Fruit fly (Drosophila melanogaster) whole organism, pupa: Measurements from ENCODE around the gene CG10338.

Source experiments
- CG10348 ChIP-seq: fragments of 200-800 bp; sonication (Bioruptor generic); IDR thresholded peaks from 2 replicates; pipeline ENCODE4 v1.3.6; 2022; ENCODE audit warnings: missing biosample characterization, missing genetic modification characterization
- CG12605 ChIP-seq: fragments of 200-800 bp; sonication (Bioruptor generic); IDR thresholded peaks from 2 replicates; pipeline ENCODE4 v1.3.6; 2022; ENCODE audit warnings: missing biosample characterization, missing genetic modification characterization
- CG13204 ChIP-seq: fragments of 200-800 bp; sonication (Bioruptor generic); optimal IDR thresholded peaks from 2 replicates; lab custom pipeline; 2018; ENCODE audit warnings: missing biosample characterization, mild to moderate bottlenecking, missing genetic modification characterization, moderate library complexity
- CG14655 ChIP-seq: fragments of 200-800 bp; sonication (Bioruptor generic); optimal IDR thresholded peaks from 3 replicates; lab custom pipeline; 2017; ENCODE audit warnings: mild to moderate bottlenecking, missing biosample characterization, missing genetic modification reagents, missing genetic modification characterization
- CG15710 ChIP-seq: fragments of 200-800 bp; sonication (Bioruptor generic); optimal IDR thresholded peaks from 2 replicates; lab custom pipeline; 2018; ENCODE audit warnings: missing biosample characterization, mild to moderate bottlenecking, missing genetic modification characterization, moderate library complexity
- CG17806 ChIP-seq: fragments of 200-800 bp; sonication (Bioruptor generic); optimal IDR thresholded peaks from 2 replicates; lab custom pipeline; 2018; ENCODE audit warnings: missing biosample characterization, mild to moderate bottlenecking, missing genetic modification characterization, moderate library complexity
- CG32121 ChIP-seq: fragments of 200-800 bp; sonication (Bioruptor generic); IDR thresholded peaks from 2 replicates; pipeline ENCODE4 v1.3.6; 2022; ENCODE audit warnings: missing biosample characterization, missing genetic modification characterization
- CG34367 ChIP-seq: fragments of 200-800 bp; sonication (Bioruptor generic); optimal IDR thresholded peaks from 2 replicates; lab custom pipeline; 2018; ENCODE audit warnings: missing biosample characterization, mild to moderate bottlenecking, missing genetic modification characterization
- CG4496 ChIP-seq: fragments of 200-800 bp; sonication (Bioruptor generic); IDR thresholded peaks from 3 replicates; pipeline ENCODE4 v1.3.6; 2022; ENCODE audit warnings: missing biosample characterization, missing genetic modification characterization
- CG8159 ChIP-seq: fragments of 200-800 bp; sonication (Bioruptor generic); optimal IDR thresholded peaks from 3 replicates; lab custom pipeline; 2018; ENCODE audit warnings: missing biosample characterization, mild to moderate bottlenecking, missing genetic modification characterization, moderate library complexity
- CG8301 ChIP-seq: fragments of 200-800 bp; sonication (Bioruptor generic); optimal IDR thresholded peaks from 2 replicates; lab custom pipeline; 2018; ENCODE audit warnings: missing biosample characterization, mild to moderate bottlenecking, missing genetic modification characterization
- CG9948 ChIP-seq: fragments of 200-800 bp; sonication (Bioruptor generic); optimal IDR thresholded peaks from 2 replicates; lab custom pipeline; 2018; ENCODE audit warnings: missing biosample characterization, mild to moderate bottlenecking, missing genetic modification characterization, moderate library complexity
- D1 ChIP-seq: fragments of 200-800 bp; sonication (Bioruptor generic); optimal IDR thresholded peaks from 2 replicates; lab custom pipeline; 2018; ENCODE audit warnings: missing biosample characterization, mild to moderate bottlenecking, missing genetic modification characterization, moderate library complexity
- EcR ChIP-seq: fragments of 200-800 bp; sonication (Bioruptor generic); optimal IDR thresholded peaks from 3 replicates; lab custom pipeline; 2019; ENCODE audit warnings: missing biosample characterization, missing genetic modification characterization, mild to moderate bottlenecking, moderate library complexity, missing genetic modification reagents
- Ets98B ChIP-seq: fragments of 200-800 bp; sonication (Bioruptor generic); IDR thresholded peaks from 2 replicates; pipeline ENCODE4 v1.3.6; 2022; ENCODE audit warnings: missing biosample characterization, missing genetic modification characterization
- Pif1A ChIP-seq: fragments of 200-800 bp; sonication (Bioruptor generic); optimal IDR thresholded peaks from 3 replicates; lab custom pipeline; 2016; ENCODE audit warnings: missing biosample characterization, missing genetic modification characterization
- Pif1B ChIP-seq: fragments of 200-800 bp; sonication (Bioruptor generic); optimal IDR thresholded peaks from 3 replicates; lab custom pipeline; 2016; ENCODE audit warnings: missing biosample characterization, missing genetic modification characterization
- Snoo ChIP-seq: fragments of 200-800 bp; sonication (Bioruptor generic); optimal IDR thresholded peaks from 3 replicates; lab custom pipeline; 2017; ENCODE audit warnings: missing biosample characterization, mild to moderate bottlenecking, missing genetic modification characterization, inconsistent platforms
- fd96Ca ChIP-seq: fragments of 200-800 bp; sonication (Bioruptor generic); IDR thresholded peaks from 3 replicates; pipeline ENCODE4 v1.3.6; 2022; ENCODE audit warnings: missing biosample characterization, missing genetic modification characterization
- gl ChIP-seq: fragments of 200-800 bp; sonication (Bioruptor generic); optimal IDR thresholded peaks from 2 replicates; lab custom pipeline; 2018; ENCODE audit warnings: missing biosample characterization, mild to moderate bottlenecking, missing genetic modification characterization
- rn ChIP-seq: fragments of 200-800 bp; sonication (Bioruptor generic); IDR thresholded peaks from 2 replicates; pipeline ENCODE4 v1.3.6; 2022; ENCODE audit warnings: missing biosample characterization, missing genetic modification characterization

CG10338 gene

dm6 chr2L:18695404-18695804 lies at the start of gene CG10338, which contains the start of gene CG10383:
TSS of gene CG10338 (plus strand) at chr2L:18695664.
TSS of gene CG10383 (minus strand) at chr2L:18695602.
- TF ChIP-seq CG10348 (GFP tag; lab: Robert Waterston, UW) (peak; percentile 89), CG12605 (GFP tag; lab: Robert Waterston, UW) (peak; percentile 75), CG34367 (tag; lab: Kevin White, UChicago) (peak; percentile 73), CG32121 (GFP tag; lab: Robert Waterston, UW) (peak; percentile 87), Pif1B (GFP tag; lab: Kevin White, UChicago) (peak; percentile 80), CG8301 (tag; lab: Kevin White, UChicago) (peak; percentile 77), Ets98B (GFP tag; lab: Robert Waterston, UW) (peak; percentile 94), fd96Ca (GFP tag; lab: Robert Waterston, UW) (peak; percentile 94), CG17806 (tag; lab: Kevin White, UChicago) (peak; percentile 72), EcR (GFP tag; lab: Kevin White, UChicago) (peak; percentile 10), Snoo (tag; lab: Kevin White, UChicago) (peak; percentile 79), D1 (tag; lab: Kevin White, UChicago) (no peak), Pif1A (GFP tag; lab: Kevin White, UChicago) (no peak), CG15710 (peak; percentile 61), CG13204 (GFP tag; lab: Kevin White, UChicago) (no peak), rn (GFP tag; lab: Robert Waterston, UW) (peak; percentile 80), gl (tag; lab: Kevin White, UChicago) (peak; percentile 23), CG8159 (tag; lab: Kevin White, UChicago) (peak; percentile 71), CG9948 (tag; lab: Kevin White, UChicago) (peak; percentile 70), CG14655 (GFP tag; lab: Kevin White, UChicago) (peak; percentile 72), CG4496 (GFP tag; lab: Robert Waterston, UW) (peak; percentile 95)

dm6 chr2L:18647857-18648652 lies 47.4 kb upstream of the CG10338 start:
- peak; percentile 48 for TF ChIP-seq Snoo (tag; lab: Kevin White, UChicago)
- 0 out of 3 replicates have a peak, but pooled peaks have one; percentile 13 for TF ChIP-seq CG4496 (GFP tag; lab: Robert Waterston, UW)
- peak; percentile 58 for TF ChIP-seq CG34367 (tag; lab: Kevin White, UChicago)
- TF ChIP-seq CG13204 (GFP tag; lab: Kevin White, UChicago) = peak; percentile 49
- no peak for TF ChIP-seq gl (tag; lab: Kevin White, UChicago)
- TF ChIP-seq EcR (GFP tag; lab: Kevin White, UChicago) = no peak
- TF ChIP-seq rn (GFP tag; lab: Robert Waterston, UW) = no peak
- no peak for TF ChIP-seq CG10348 (GFP tag; lab: Robert Waterston, UW)
- peak; percentile 27 for TF ChIP-seq CG8301 (tag; lab: Kevin White, UChicago)
- TF ChIP-seq Ets98B (GFP tag; lab: Robert Waterston, UW) = no peak
- TF ChIP-seq CG14655 (GFP tag; lab: Kevin White, UChicago) = peak; percentile 20
- TF ChIP-seq Pif1A (GFP tag; lab: Kevin White, UChicago) = peak; percentile 58
- TF ChIP-seq fd96Ca (GFP tag; lab: Robert Waterston, UW) = no peak
- TF ChIP-seq D1 (tag; lab: Kevin White, UChicago) = no peak
- TF ChIP-seq CG9948 (tag; lab: Kevin White, UChicago) = peak; percentile 48
- peak; percentile 1 for TF ChIP-seq Pif1B (GFP tag; lab: Kevin White, UChicago)
- TF ChIP-seq CG17806 (tag; lab: Kevin White, UChicago) = peak; percentile 24
- peak; percentile 24 for TF ChIP-seq CG8159 (tag; lab: Kevin White, UChicago)
- no peak for TF ChIP-seq CG12605 (GFP tag; lab: Robert Waterston, UW)
- peak; percentile 70 for TF ChIP-seq CG15710
- TF ChIP-seq CG32121 (GFP tag; lab: Robert Waterston, UW) = no peak

DNA sequence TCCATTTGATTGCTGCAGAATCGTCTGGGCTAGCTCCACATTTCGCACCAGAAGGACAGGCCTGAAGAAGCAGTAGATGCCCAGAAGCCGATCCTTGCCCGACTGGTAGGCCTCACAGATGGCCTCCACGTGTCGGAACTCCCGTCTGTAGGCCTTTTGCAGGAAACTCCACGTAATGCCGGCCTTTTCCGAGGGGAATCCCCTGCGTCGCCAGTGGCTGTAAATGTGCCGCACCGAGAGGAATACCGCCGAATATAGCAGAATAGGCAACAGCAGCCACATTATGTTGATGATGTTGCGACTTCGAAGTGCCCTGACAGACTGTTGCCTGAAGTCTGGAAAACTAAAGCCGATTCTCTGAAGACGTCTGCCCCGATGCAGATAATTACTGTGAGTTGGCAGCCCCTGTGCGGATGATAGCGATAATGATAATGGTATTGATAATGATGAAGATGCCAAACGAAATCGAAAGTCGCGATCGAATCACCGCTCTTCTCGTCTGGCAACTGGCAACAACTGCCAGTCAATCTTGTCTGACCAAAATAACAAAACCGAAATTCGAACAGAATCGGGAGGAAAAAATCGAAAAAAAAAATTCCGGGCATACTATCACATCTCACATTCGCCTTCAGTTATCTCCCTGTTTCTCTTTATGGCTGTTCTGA lies 42.7 kb upstream of the CG10338 start, which contains the start of gene Cyp310a1:
Gene Cyp310a1, minus strand, starts transcription at position 348 of the 665 bp plus-strand sequence.
- TF ChIP-seq CG4496 (GFP tag; lab: Robert Waterston, UW) = no peak
- no peak for TF ChIP-seq CG13204 (GFP tag; lab: Kevin White, UChicago)
- no peak for TF ChIP-seq gl (tag; lab: Kevin White, UChicago)
- no peak for TF ChIP-seq CG15710

dm6 chr2L:18653328-18653675 lies 42.2 kb upstream of the CG10338 start:
- TF ChIP-seq CG8159 (tag; lab: Kevin White, UChicago) (peak; percentile 84), CG14655 (GFP tag; lab: Kevin White, UChicago) (peak; percentile 78), gl (tag; lab: Kevin White, UChicago) (peak; percentile 50), CG12605 (GFP tag; lab: Robert Waterston, UW) (0 out of 2 replicates have a peak, but pooled peaks have one; percentile 23), Pif1B (GFP tag; lab: Kevin White, UChicago) (peak; percentile 86), CG34367 (tag; lab: Kevin White, UChicago) (peak; percentile 83), D1 (tag; lab: Kevin White, UChicago) (peak; percentile 62), CG4496 (GFP tag; lab: Robert Waterston, UW) (peak; percentile 77), CG32121 (GFP tag; lab: Robert Waterston, UW) (no peak), CG8301 (tag; lab: Kevin White, UChicago) (peak; percentile 74), Pif1A (GFP tag; lab: Kevin White, UChicago) (peak; percentile 82), CG15710 (peak; percentile 78), CG10348 (GFP tag; lab: Robert Waterston, UW) (no peak), CG9948 (tag; lab: Kevin White, UChicago) (peak; percentile 74), Snoo (tag; lab: Kevin White, UChicago) (peak; percentile 69), CG17806 (tag; lab: Kevin White, UChicago) (peak; percentile 85), Ets98B (GFP tag; lab: Robert Waterston, UW) (no peak; the same call in 1 of the 2 replicates), rn (GFP tag; lab: Robert Waterston, UW) (no peak), fd96Ca (GFP tag; lab: Robert Waterston, UW) (peak; percentile 65), EcR (GFP tag; lab: Kevin White, UChicago) (no peak), CG13204 (GFP tag; lab: Kevin White, UChicago) (peak; percentile 27)
- TF ChIP-seq, all 21 proteins: peak for 16
